Worm (Caenorhabditis elegans) whole organism, late embryonic: ENCODE results near the gene prdx-6.

Experiments
- C08G9.2 ChIP-seq: sonication (generic microtip); optimal IDR thresholded peaks from 2 replicates; lab custom pipeline; 2016; ENCODE audit warnings: mild to moderate bottlenecking, missing genetic modification characterization, moderate library complexity, missing compliant biosample characterization
- K02D7.2 ChIP-seq: sonication (generic microtip); optimal IDR thresholded peaks from 2 replicates; lab custom pipeline; 2017; ENCODE audit warnings: mild to moderate bottlenecking, missing genetic modification characterization, missing compliant biosample characterization
- K09A11.1 ChIP-seq: sonication (generic microtip); optimal IDR thresholded peaks from 2 replicates; lab custom pipeline; 2017; ENCODE audit warnings: antibody characterized with exemption, mild to moderate bottlenecking, missing genetic modification characterization, missing compliant biosample characterization; ENCODE audit not compliant: insufficient read depth
- Y22D7AL.16 ChIP-seq: sonication (generic microtip); optimal IDR thresholded peaks from 2 replicates; lab custom pipeline; 2016; ENCODE audit warnings: missing genetic modification characterization, missing compliant biosample characterization
- ahr-1 ChIP-seq: sonication (generic microtip); optimal IDR thresholded peaks from 2 replicates; lab custom pipeline; 2016; ENCODE audit warnings: missing genetic modification characterization, missing compliant biosample characterization
- ceh-18 ChIP-seq: sonication (generic microtip); optimal IDR thresholded peaks from 2 replicates; lab custom pipeline; 2016; ENCODE audit warnings: missing genetic modification characterization, missing compliant biosample characterization
- ceh-22 ChIP-seq: sonication (generic microtip); optimal IDR thresholded peaks from 2 replicates; lab custom pipeline; 2017; ENCODE audit warnings: missing biosample characterization, missing genetic modification characterization
- ceh-45 ChIP-seq: fragments of 200-800 bp; sonication (Bioruptor generic); IDR thresholded peaks from 2 replicates; pipeline ENCODE4 v1.3.6; 2022; ENCODE audit warnings: missing genetic modification reagents, missing genetic modification characterization, missing compliant biosample characterization
- ceh-48 ChIP-seq: sonication (generic microtip); optimal IDR thresholded peaks from 2 replicates; lab custom pipeline; 2016; ENCODE audit warnings: missing genetic modification characterization, inconsistent platforms, missing compliant biosample characterization
- ceh-6 ChIP-seq: fragments of 200-800 bp; sonication (Bioruptor generic); optimal IDR thresholded peaks from 2 replicates; lab custom pipeline; 2018; ENCODE audit warnings: mild to moderate bottlenecking, missing genetic modification characterization, missing compliant biosample characterization
- dmd-4 ChIP-seq: sonication (generic microtip); optimal IDR thresholded peaks from 2 replicates; lab custom pipeline; 2016; ENCODE audit warnings: borderline replicate concordance, missing genetic modification characterization, missing compliant biosample characterization
- dve-1 ChIP-seq: sonication (generic microtip); optimal IDR thresholded peaks from 2 replicates; lab custom pipeline; 2017; ENCODE audit warnings: antibody characterized with exemption, mild to moderate bottlenecking, missing genetic modification characterization, missing compliant biosample characterization
- elt-4 ChIP-seq: sonication (generic microtip); optimal IDR thresholded peaks from 2 replicates; lab custom pipeline; 2016; ENCODE audit warnings: missing genetic modification characterization, missing compliant biosample characterization
- eyg-1 ChIP-seq: sonication (generic microtip); optimal IDR thresholded peaks from 2 replicates; lab custom pipeline; 2016; ENCODE audit warnings: missing genotype, missing genetic modification characterization, missing compliant biosample characterization
- fkh-6 ChIP-seq: sonication (generic microtip); optimal IDR thresholded peaks from 2 replicates; lab custom pipeline; 2016; ENCODE audit warnings: missing genetic modification characterization, missing compliant biosample characterization
- gmeb-2 ChIP-seq: sonication (generic microtip); optimal IDR thresholded peaks from 2 replicates; lab custom pipeline; 2016; ENCODE audit warnings: missing genetic modification characterization, inconsistent platforms, missing compliant biosample characterization
- hlh-8 ChIP-seq: sonication (generic microtip); optimal IDR thresholded peaks from 2 replicates; lab custom pipeline; 2016; ENCODE audit warnings: missing genotype, missing genetic modification characterization, missing compliant biosample characterization
- madf-2 ChIP-seq: sonication (generic microtip); optimal IDR thresholded peaks from 2 replicates; lab custom pipeline; 2017; ENCODE audit warnings: missing genetic modification characterization, missing compliant biosample characterization
- nfya-1 ChIP-seq: sonication (generic microtip); optimal IDR thresholded peaks from 2 replicates; lab custom pipeline; 2017; ENCODE audit warnings: missing genetic modification characterization, mild to moderate bottlenecking, missing compliant biosample characterization, antibody characterized with exemption, moderate library complexity
- nhr-11 ChIP-seq: fragments of 150-350 bp; optimal IDR thresholded peaks from 2 replicates; lab custom pipeline; 2014; ENCODE audit warnings: missing biosample characterization, missing genetic modification characterization
- npax-4 ChIP-seq: sonication (generic microtip); optimal IDR thresholded peaks from 2 replicates; lab custom pipeline; 2016; ENCODE audit warnings: missing genetic modification characterization, missing compliant biosample characterization
- odd-2 ChIP-seq: sonication (generic microtip); optimal IDR thresholded peaks from 2 replicates; lab custom pipeline; 2017; ENCODE audit warnings: antibody characterized with exemption, mild to moderate bottlenecking, missing genetic modification characterization, missing compliant biosample characterization
- pat-9 ChIP-seq: fragments of 200-800 bp; sonication (Bioruptor generic); optimal IDR thresholded peaks from 2 replicates; lab custom pipeline; 2018; ENCODE audit warnings: mild to moderate bottlenecking, missing genetic modification characterization, moderate library complexity, missing compliant biosample characterization
- pros-1 ChIP-seq: fragments of 150-350 bp; optimal IDR thresholded peaks from 2 replicates; lab custom pipeline; 2014; ENCODE audit warnings: missing biosample characterization, missing genetic modification reagents, missing genetic modification characterization
- ref-2 ChIP-seq: sonication (generic microtip); optimal IDR thresholded peaks from 2 replicates; lab custom pipeline; 2016; ENCODE audit warnings: missing genetic modification characterization, missing compliant biosample characterization
- rnt-1 ChIP-seq: sonication (generic microtip); optimal IDR thresholded peaks from 2 replicates; lab custom pipeline; 2016; ENCODE audit warnings: missing genetic modification characterization, missing compliant biosample characterization
- sdc-2 ChIP-seq: sonication (generic microtip); optimal IDR thresholded peaks from 2 replicates; lab custom pipeline; 2016; ENCODE audit warnings: missing genotype, missing genetic modification characterization, missing compliant biosample characterization
- sox-2 ChIP-seq: fragments of 200-800 bp; sonication (Bioruptor generic); IDR thresholded peaks from 2 replicates; pipeline ENCODE4 v1.3.6; 2022; ENCODE audit warnings: missing genetic modification reagents, missing genetic modification characterization, missing compliant biosample characterization
- syd-9 ChIP-seq: sonication (generic microtip); optimal IDR thresholded peaks from 2 replicates; lab custom pipeline; 2016; ENCODE audit warnings: mild to moderate bottlenecking, missing genetic modification characterization, moderate library complexity, missing compliant biosample characterization
- tbx-2 ChIP-seq: sonication (generic microtip); optimal IDR thresholded peaks from 2 replicates; lab custom pipeline; 2016; ENCODE audit warnings: missing genetic modification characterization, missing compliant biosample characterization
- tbx-7 ChIP-seq: sonication (generic microtip); optimal IDR thresholded peaks from 2 replicates; lab custom pipeline; 2016; ENCODE audit warnings: missing genotype, missing genetic modification characterization, missing compliant biosample characterization
- ttx-3 ChIP-seq: sonication (generic microtip); optimal IDR thresholded peaks from 2 replicates; lab custom pipeline; 2016; ENCODE audit warnings: missing genetic modification reagents, missing genetic modification characterization, missing compliant biosample characterization
- unc-3 ChIP-seq, 2 experiments: fragments of 200-800 bp in 1 of 2; sonication (Bioruptor generic) in 1 of 2; sonication (generic microtip) in 1 of 2; conservative IDR thresholded peaks in 1 of 2; optimal IDR thresholded peaks in 1 of 2; 2 replicates each; pipeline versions ENCODE4 v1.3.6 to Lab custom; 2016 to 2022; ENCODE audit warnings: missing compliant biosample characterization in 2 of 2, missing genetic modification characterization in 2 of 2, missing genetic modification reagents in 1 of 2
- unc-42 ChIP-seq: sonication (generic microtip); optimal IDR thresholded peaks from 2 replicates; lab custom pipeline; 2016; ENCODE audit warnings: missing genotype, missing genetic modification characterization, missing compliant biosample characterization
- ztf-16 ChIP-seq: sonication (generic microtip); optimal IDR thresholded peaks from 2 replicates; lab custom pipeline; 2017; ENCODE audit warnings: missing genetic modification characterization, missing compliant biosample characterization

Gene prdx-6

ce11 chrIV:192046-192445 lies 26.3 kb upstream of the prdx-6 start, which contains the start of gene Y38C1AA.12 (continued):
- TF ChIP-seq elt-4 (tag; lab: Kevin White, UChicago) (no peak), eyg-1 (tag; lab: Kevin White, UChicago) (peak; percentile 53), unc-42 (peak; percentile 32), ref-2 (tag; lab: Kevin White, UChicago) (peak; percentile 89), npax-4 (tag; lab: Kevin White, UChicago) (no peak), ttx-3 (peak; percentile 51), ceh-22 (no peak), tbx-7 (peak; percentile 92), nhr-11 (tag; lab: Kevin White, UChicago) (no peak), fkh-6 (tag; lab: Kevin White, UChicago) (peak; percentile 52), Y22D7AL.16 (tag; lab: Kevin White, UChicago) (no peak), sdc-2 (tag; lab: Kevin White, UChicago) (no peak), pros-1 (tag; lab: Kevin White, UChicago) (no peak)
- TF ChIP-seq, all 69 proteins: peak for 33

- TF ChIP-seq odd-2 (tag; lab: Kevin White, UChicago): no peak
- no peak for TF ChIP-seq gmeb-2 (tag; lab: Kevin White, UChicago)
- TF ChIP-seq pat-9: no peak
These were observed 23.9 kb upstream of the prdx-6 start, which contains the start of gene csn-3 for ce11 chrIV:194442-194841. Gene csn-3 (plus strand): TSS chrIV:194742.

- TF ChIP-seq eyg-1 (tag; lab: Kevin White, UChicago) (no peak), ceh-48 (tag; lab: Kevin White, UChicago) (no peak), tbx-2 (tag; lab: Kevin White, UChicago) (no peak), gmeb-2 (tag; lab: Kevin White, UChicago) (no peak), K09A11.1 (tag; lab: Kevin White, UChicago) (no peak), K02D7.2 (tag; lab: Kevin White, UChicago) (no peak), unc-3 (GFP tag; conservative IDR thresholded peaks at IDR 0.05; lab: Robert Waterston, UW) (no peak), unc-3 (tag; optimal IDR thresholded peaks at IDR 0.05; lab: Kevin White, UChicago) (no peak), odd-2 (tag; lab: Kevin White, UChicago) (no peak), rnt-1 (tag; lab: Kevin White, UChicago) (no peak)
These were observed 15.3 kb upstream of the prdx-6 start, which contains the start of gene gfrp-1 for ce11 chrIV:202921-203652. Gene gfrp-1 (plus strand): TSS chrIV:203602.

ce11 chrIV:204998-205397 lies 13.4 kb upstream of the prdx-6 start, which contains the start of gene coa-1:
Gene coa-1 (plus strand): TSS chrIV:205298.
- no peak for TF ChIP-seq ceh-6 (GFP tag; lab: Kevin White, UChicago)
- no peak for TF ChIP-seq ceh-18
- no peak for TF ChIP-seq nfya-1
- TF ChIP-seq dve-1 (tag; lab: Kevin White, UChicago): no peak
- TF ChIP-seq C08G9.2 (tag; lab: Kevin White, UChicago): no peak
- no peak for TF ChIP-seq npax-4 (tag; lab: Kevin White, UChicago)
- no peak for TF ChIP-seq ztf-16 (tag; lab: Kevin White, UChicago)
- TF ChIP-seq syd-9 (tag; lab: Kevin White, UChicago): no peak
- no peak for TF ChIP-seq madf-2
- no peak for TF ChIP-seq ahr-1 (tag; lab: Kevin White, UChicago)
- TF ChIP-seq dmd-4 (tag; lab: Kevin White, UChicago): no peak
- no peak for TF ChIP-seq K02D7.2 (tag; lab: Kevin White, UChicago)
- TF ChIP-seq fkh-6 (tag; lab: Kevin White, UChicago): no peak
- no peak for TF ChIP-seq eyg-1 (tag; lab: Kevin White, UChicago)
- no peak for TF ChIP-seq sox-2
- TF ChIP-seq ceh-45 (GFP tag; lab: Robert Waterston, UW): no peak
- TF ChIP-seq hlh-8 (tag; lab: Kevin White, UChicago): no peak
